Worm (Caenorhabditis elegans) whole organism, mixed stage, embryonic: ENCODE results near the gene C32D5.10.

ENCODE experiments used
- M03D4.4 ChIP-seq: sonication (generic microtip); optimal IDR thresholded peaks from 2 replicates; lab custom pipeline; 2017; ENCODE audit warnings: mild to moderate bottlenecking, missing genetic modification characterization, missing compliant biosample characterization
- elt-1 ChIP-seq: sonication (generic microtip); optimal IDR thresholded peaks from 2 replicates; lab custom pipeline; 2017; ENCODE audit warnings: missing genetic modification characterization, mild to moderate bottlenecking, missing compliant biosample characterization, antibody characterized with exemption, moderate library complexity, borderline replicate concordance; ENCODE audit not compliant: insufficient read depth
- nhr-12 ChIP-seq: fragments of 150-350 bp; optimal IDR thresholded peaks from 2 replicates; lab custom pipeline; 2014; ENCODE audit warnings: missing biosample characterization, missing genetic modification characterization
- nhr-237 ChIP-seq: fragments of 150-350 bp; optimal IDR thresholded peaks from 2 replicates; lab custom pipeline; 2014; ENCODE audit warnings: missing biosample characterization, missing genetic modification characterization
- ztf-11 ChIP-seq: fragments of 150-350 bp; optimal IDR thresholded peaks from 2 replicates; lab custom pipeline; 2014; ENCODE audit warnings: missing biosample characterization, missing genetic modification characterization

DNA sequence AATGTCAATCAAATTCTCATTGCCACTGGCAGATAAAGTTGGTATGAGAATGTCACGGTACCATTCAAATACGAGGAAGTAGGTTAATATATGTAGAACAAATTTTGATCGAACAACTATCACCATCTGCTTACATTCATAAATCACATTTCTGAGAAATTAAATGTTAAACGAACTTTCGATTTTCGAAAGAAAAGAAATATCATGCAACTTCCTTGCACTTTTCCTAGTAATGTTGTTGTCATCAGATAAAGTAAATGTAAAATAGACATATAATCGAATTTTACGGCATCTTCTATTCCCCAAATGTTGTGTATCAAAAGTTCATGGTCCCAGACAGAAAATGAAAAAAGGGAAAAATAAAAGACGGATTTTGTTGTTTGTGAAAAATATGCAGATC, 40.3 kb downstream of the C32D5.10 start:
- TF ChIP-seq nhr-12 (tag; lab: Kevin White, UChicago) (no peak), M03D4.4 (tag; lab: Kevin White, UChicago) (no peak), elt-1 (tag; lab: Kevin White, UChicago) (no peak), ztf-11 (tag; lab: Kevin White, UChicago) (no peak), nhr-237 (tag; lab: Kevin White, UChicago) (no peak)
